Worm (Caenorhabditis elegans) whole organism, L2 larva: ENCODE results near the gene col-152.

Experiments
- alr-1 ChIP-seq: fragments of 150-350 bp; optimal IDR thresholded peaks from 2 replicates; lab custom pipeline; 2014; ENCODE audit warnings: missing biosample characterization, missing genetic modification characterization
- lin-11 ChIP-seq: fragments of 150-350 bp; sonication (generic microtip); optimal IDR thresholded peaks from 2 replicates; lab custom pipeline; 2014; ENCODE audit warnings: missing biosample characterization, missing genetic modification characterization, inconsistent platforms, mixed read lengths
- lin-13 ChIP-seq: fragments of 150-350 bp; optimal IDR thresholded peaks from 2 replicates; lab custom pipeline; 2014; ENCODE audit warnings: missing biosample characterization, missing genetic modification reagents, missing genetic modification characterization
- nhr-12 ChIP-seq: fragments of 150-350 bp; optimal IDR thresholded peaks from 2 replicates; lab custom pipeline; 2014; ENCODE audit warnings: missing biosample characterization, missing genetic modification characterization
- skn-1 ChIP-seq: sonication (generic microtip); optimal IDR thresholded peaks from 2 replicates; lab custom pipeline; 2017; ENCODE audit warnings: missing biosample characterization, missing genetic modification characterization
- sma-9 ChIP-seq, 2 experiments: fragments of 150-350 bp in 1 of 2; sonication (generic microtip) in 1 of 2; optimal IDR thresholded peaks; 2 replicates each; lab custom pipeline; 2014 to 2016; ENCODE audit warnings: missing genetic modification characterization in 2 of 2, mild to moderate bottlenecking in 1 of 2, missing biosample characterization in 1 of 2, missing compliant biosample characterization in 1 of 2, missing genetic modification reagents in 1 of 2, moderate library complexity in 1 of 2
- zag-1 ChIP-seq: fragments of 150-350 bp; optimal IDR thresholded peaks from 2 replicates; lab custom pipeline; 2014; ENCODE audit warnings: missing biosample characterization, missing genetic modification characterization

DNA sequence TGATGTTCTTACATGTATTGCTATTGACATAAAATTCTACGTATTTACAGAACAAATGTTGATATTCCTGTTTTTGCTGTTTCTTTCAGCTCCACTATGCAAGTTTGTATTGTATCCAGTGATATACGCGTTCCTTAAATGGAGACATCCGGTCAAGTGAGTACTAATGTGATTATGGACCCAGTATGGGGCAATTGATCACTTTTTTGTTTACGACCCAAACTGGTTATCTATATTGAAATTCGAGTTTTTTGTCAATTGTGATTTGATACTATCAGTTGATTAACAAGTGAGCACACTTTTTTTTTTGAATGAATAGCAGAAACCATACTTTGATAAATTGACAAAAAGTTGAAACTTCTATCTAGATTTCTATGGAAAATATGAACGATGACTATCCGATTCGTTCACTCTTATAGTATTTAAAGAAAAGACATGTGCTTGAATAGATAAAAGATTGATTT, 21.1 kb downstream of the col-152 start, which contains the start of gene T21C9.6:
- TF ChIP-seq nhr-12 (tag; lab: Kevin White, UChicago) (no peak), skn-1 (no peak), sma-9 (GFP tag; optimal IDR thresholded peaks at IDR 0.05; lab: Kevin White, UChicago) (no peak), sma-9 (tag; optimal IDR thresholded peaks at IDR 0.05; lab: Kevin White, UChicago) (no peak), lin-11 (no peak), alr-1 (tag; lab: Kevin White, UChicago) (no peak), zag-1 (tag; lab: Kevin White, UChicago) (no peak), lin-13 (GFP tag; lab: Kevin White, UChicago) (no peak)
